Worm (Caenorhabditis elegans) whole organism, L1 larva: Measurements from ENCODE around the gene clec-26.

Experiments
- C16A3.4 ChIP-seq: fragments of 150-350 bp; optimal IDR thresholded peaks from 2 replicates; lab custom pipeline; 2014; ENCODE audit warnings: missing biosample characterization, missing genetic modification characterization
- C34B4.2 ChIP-seq: sonication (generic microtip); optimal IDR thresholded peaks from 2 replicates; lab custom pipeline; 2017; ENCODE audit warnings: mild to moderate bottlenecking, missing genetic modification characterization, missing compliant biosample characterization
- F16B12.6 ChIP-seq: fragments of 150-350 bp; optimal IDR thresholded peaks from 2 replicates; lab custom pipeline; 2014; ENCODE audit warnings: missing biosample characterization, missing genetic modification characterization
- Y116A8C.19 ChIP-seq: sonication (generic microtip); optimal IDR thresholded peaks from 2 replicates; lab custom pipeline; 2016; ENCODE audit warnings: missing compliant biosample characterization, missing genetic modification characterization, borderline replicate concordance
- aha-1 ChIP-seq: fragments of 150-350 bp; optimal IDR thresholded peaks from 2 replicates; lab custom pipeline; 2014; ENCODE audit warnings: missing biosample characterization, missing genetic modification characterization
- alr-1 ChIP-seq: fragments of 200-800 bp; sonication (Bioruptor generic); optimal IDR thresholded peaks from 2 replicates; lab custom pipeline; 2018; ENCODE audit warnings: borderline replicate concordance, mild to moderate bottlenecking, missing genetic modification characterization, missing compliant biosample characterization
- aly-2 ChIP-seq: fragments of 150-350 bp; optimal IDR thresholded peaks from 2 replicates; lab custom pipeline; 2014; ENCODE audit warnings: missing biosample characterization, missing genetic modification characterization
- ama-1 ChIP-seq: fragments of 150-350 bp; optimal IDR thresholded peaks from 2 replicates; lab custom pipeline; 2014
- blmp-1 ChIP-seq: fragments of 150-350 bp; optimal IDR thresholded peaks from 2 replicates; lab custom pipeline; 2014; ENCODE audit warnings: missing biosample characterization, missing genetic modification characterization
- dsc-1 ChIP-seq: sonication (generic microtip); optimal IDR thresholded peaks from 2 replicates; lab custom pipeline; 2016; ENCODE audit warnings: mild to moderate bottlenecking, missing genetic modification characterization, missing compliant biosample characterization
- elt-3 ChIP-seq, 6 experiments: fragments of 150-350 bp in 1 of 6; sonication (generic microtip); optimal IDR thresholded peaks; 2 replicates each; lab custom pipeline; 2017 to 2018; ENCODE audit warnings: missing biosample characterization in 6 of 6, missing genetic modification characterization in 6 of 6, inconsistent platforms in 1 of 6
- fkh-4 ChIP-seq: sonication (generic microtip); optimal IDR thresholded peaks from 2 replicates; lab custom pipeline; 2016; ENCODE audit warnings: missing compliant biosample characterization, missing genetic modification characterization, borderline replicate concordance
- grh-1 ChIP-seq: fragments of 200-800 bp; sonication (Bioruptor generic); IDR thresholded peaks from 2 replicates; pipeline ENCODE4 v1.3.6; 2022; ENCODE audit warnings: missing genetic modification reagents, missing genetic modification characterization, missing compliant biosample characterization
- hlh-4 ChIP-seq: sonication (generic microtip); optimal IDR thresholded peaks from 2 replicates; lab custom pipeline; 2016; ENCODE audit warnings: mild to moderate bottlenecking, missing genetic modification characterization, missing compliant biosample characterization
- hpl-2 ChIP-seq: fragments of 150-350 bp; optimal IDR thresholded peaks from 2 replicates; lab custom pipeline; 2014; ENCODE audit warnings: missing biosample characterization, missing genetic modification reagents, missing genetic modification characterization
- isw-1 ChIP-seq: fragments of 200-800 bp; sonication (Bioruptor generic); IDR thresholded peaks from 2 replicates; pipeline ENCODE4 v1.3.6; 2022; ENCODE audit warnings: missing genetic modification characterization, missing compliant biosample characterization
- lin-39 ChIP-seq: fragments of 150-350 bp; optimal IDR thresholded peaks from 2 replicates; lab custom pipeline; 2014; ENCODE audit warnings: missing biosample characterization, missing genetic modification reagents, missing genetic modification characterization
- mdl-1 ChIP-seq, 2 experiments: fragments of 150-350 bp; optimal IDR thresholded peaks; 2 replicates each; lab custom pipeline; 2014 to 2017; ENCODE audit warnings: missing biosample characterization in 2 of 2, missing genetic modification characterization in 2 of 2, inconsistent platforms in 1 of 2
- mef-2 ChIP-seq: fragments of 150-350 bp; optimal IDR thresholded peaks from 2 replicates; lab custom pipeline; 2014; ENCODE audit warnings: missing biosample characterization, missing genetic modification characterization
- nhr-11 ChIP-seq: fragments of 150-350 bp; optimal IDR thresholded peaks from 2 replicates; lab custom pipeline; 2014; ENCODE audit warnings: missing biosample characterization, missing genetic modification characterization
- nhr-12 ChIP-seq: sonication (generic microtip); optimal IDR thresholded peaks from 2 replicates; lab custom pipeline; 2017; ENCODE audit warnings: missing biosample characterization, missing genetic modification characterization
- nhr-19 ChIP-seq: fragments of 200-800 bp; sonication (Bioruptor generic); conservative IDR thresholded peaks from 2 replicates; pipeline ENCODE4 v1.3.6; 2022; ENCODE audit warnings: missing genetic modification characterization, missing compliant biosample characterization
- nhr-20 ChIP-seq: sonication (generic microtip); optimal IDR thresholded peaks from 2 replicates; lab custom pipeline; 2016; ENCODE audit warnings: mild to moderate bottlenecking, missing genetic modification characterization, missing compliant biosample characterization
- nhr-77 ChIP-seq: fragments of 150-350 bp; optimal IDR thresholded peaks from 2 replicates; lab custom pipeline; 2014; ENCODE audit warnings: missing biosample characterization, missing genetic modification characterization
- nhr-85 ChIP-seq: sonication (generic microtip); peaks from one replicate; lab custom pipeline; 2016; ENCODE audit warnings: missing genetic modification characterization, inconsistent platforms, missing compliant biosample characterization
- pag-3 ChIP-seq: sonication (generic microtip); optimal IDR thresholded peaks from 2 replicates; lab custom pipeline; 2017; ENCODE audit warnings: missing genetic modification characterization, mild to moderate bottlenecking, missing compliant biosample characterization, antibody characterized with exemption, borderline replicate concordance; ENCODE audit not compliant: insufficient read depth
- skn-1 ChIP-seq: fragments of 150-350 bp; optimal IDR thresholded peaks from 2 replicates; lab custom pipeline; 2014; ENCODE audit warnings: missing biosample characterization, missing genetic modification characterization
- sptf-1 ChIP-seq: fragments of 150-350 bp; optimal IDR thresholded peaks from 2 replicates; lab custom pipeline; 2014; ENCODE audit warnings: missing biosample characterization, missing genetic modification characterization
- unc-62 ChIP-seq: fragments of 150-350 bp; optimal IDR thresholded peaks from 2 replicates; lab custom pipeline; 2014; ENCODE audit warnings: missing biosample characterization, missing genetic modification reagents, missing genetic modification characterization
- unc-98 ChIP-seq: fragments of 200-800 bp; sonication (Bioruptor generic); IDR thresholded peaks from 2 replicates; pipeline ENCODE4 v1.3.6; 2022; ENCODE audit warnings: missing genetic modification characterization, missing compliant biosample characterization
- zag-1 ChIP-seq: fragments of 150-350 bp; optimal IDR thresholded peaks from 2 replicates; lab custom pipeline; 2014; ENCODE audit warnings: missing biosample characterization, missing genetic modification characterization
- zip-4 ChIP-seq: fragments of 200-800 bp; sonication (Bioruptor generic); optimal IDR thresholded peaks from 2 replicates; lab custom pipeline; 2018; ENCODE audit warnings: mild to moderate bottlenecking, missing genetic modification characterization, moderate library complexity, missing compliant biosample characterization
- ztf-11 ChIP-seq, 2 experiments: sonication (generic microtip); optimal IDR thresholded peaks; 2 replicates each; lab custom pipeline; 2016 to 2017; ENCODE audit warnings: missing genetic modification characterization in 2 of 2, missing biosample characterization in 1 of 2, missing compliant biosample characterization in 1 of 2

clec-26 gene

ce11 chrV:16880054-16880453 is 31.6 kb downstream of the clec-26 start, which contains the start of gene F09C6.3:
Gene F09C6.3, minus strand, starts transcription at chrV:16880154.
- TF ChIP-seq aha-1 (tag; lab: Kevin White, UChicago) = no peak
- TF ChIP-seq unc-98 = no peak
- TF ChIP-seq mef-2 (tag; lab: Kevin White, UChicago) = no peak
- no peak for TF ChIP-seq fkh-4 (tag; lab: Kevin White, UChicago)
- TF ChIP-seq skn-1 (tag; lab: Kevin White, UChicago) = no peak
- TF ChIP-seq nhr-11 (tag; lab: Kevin White, UChicago) = no peak
- no peak for TF ChIP-seq ztf-11 (tag; optimal IDR thresholded peaks at IDR 0.05; lab: Kevin White, UChicago)

DNA sequence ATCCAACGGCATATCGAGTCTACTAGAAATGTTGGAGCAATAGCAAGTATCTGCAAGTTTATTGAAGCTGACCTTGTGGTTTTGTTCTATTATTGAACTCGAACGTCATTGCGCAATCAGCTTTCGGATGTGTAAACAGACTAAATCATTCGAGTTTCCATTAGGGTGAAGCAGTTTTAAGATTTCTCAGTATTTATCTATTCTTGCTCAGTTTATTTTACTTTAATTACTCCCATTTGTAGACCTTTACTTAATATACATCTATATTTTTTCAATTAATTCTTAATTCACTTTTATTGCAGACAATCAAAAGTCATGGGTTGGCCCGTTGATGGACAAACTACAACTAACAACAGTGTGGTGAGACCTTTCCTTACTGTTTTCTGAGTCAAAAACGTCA is 32.3 kb downstream of the clec-26 start, which contains the start of gene F09C6.14:
TSS of gene F09C6.14 (plus strand) at position 301 of the 400 bp plus-strand sequence.
- TF ChIP-seq zag-1 (no peak), unc-62 (GFP tag; lab: Kevin White, UChicago) (no peak), elt-3 (tag; optimal IDR thresholded peaks at IDR 0.05; lab: Kevin White, UChicago) (no peak), mdl-1 (tag; optimal IDR thresholded peaks at IDR 0.05; lab: Kevin White, UChicago) (no peak), F16B12.6 (tag; lab: Kevin White, UChicago) (no peak), nhr-19 (GFP tag; lab: Robert Waterston, UW) (no peak), ama-1 (lab: Kevin White, UChicago) (no peak)

ce11 chrV:16882260-16882918 is 34.0 kb downstream of the clec-26 start, which contains the start of the genes F09C6.11 and F09C6.12:
Gene F09C6.11, minus strand, starts transcription at chrV:16882310.
Gene F09C6.12, plus strand, starts transcription at chrV:16882868.
- TF ChIP-seq nhr-12 (tag; lab: Kevin White, UChicago) (no peak), nhr-20 (tag; lab: Kevin White, UChicago) (peak; percentile 47), nhr-77 (tag; lab: Kevin White, UChicago) (peak; percentile 8)

- no peak for TF ChIP-seq mef-2 (tag; lab: Kevin White, UChicago)
- no peak for TF ChIP-seq C16A3.4
- TF ChIP-seq aly-2 (tag; lab: Kevin White, UChicago) = no peak
- TF ChIP-seq nhr-19 (GFP tag; lab: Robert Waterston, UW) = no peak
- no peak for TF ChIP-seq sptf-1 (tag; lab: Kevin White, UChicago)
- TF ChIP-seq C34B4.2 (tag; lab: Kevin White, UChicago) = no peak
- TF ChIP-seq pag-3 (tag; lab: Kevin White, UChicago) = no peak
- TF ChIP-seq dsc-1 (tag; lab: Kevin White, UChicago) = no peak
- TF ChIP-seq Y116A8C.19 (tag; lab: Kevin White, UChicago) = no peak
- TF ChIP-seq lin-39 (tag; lab: Kevin White, UChicago) = no peak
- TF ChIP-seq hpl-2 = no peak
- no peak for TF ChIP-seq zip-4
- no peak for TF ChIP-seq alr-1 (tag; lab: Kevin White, UChicago)
- TF ChIP-seq fkh-4 (tag; lab: Kevin White, UChicago) = no peak
- TF ChIP-seq hlh-4 (tag; lab: Kevin White, UChicago) = no peak
- no peak for TF ChIP-seq grh-1 (GFP tag; lab: Robert Waterston, UW)
- no peak for TF ChIP-seq isw-1 (GFP tag; lab: Robert Waterston, UW)
- TF ChIP-seq nhr-85 (tag; lab: Kevin White, UChicago) = no peak
- no peak for TF ChIP-seq nhr-11 (tag; lab: Kevin White, UChicago)
- no peak for TF ChIP-seq blmp-1 (tag; lab: Kevin White, UChicago)
Observed at ce11 chrV:16884744-16885143, 36.3 kb downstream of the clec-26 start, which contains the start of gene F09C6.13. Gene F09C6.13, plus strand, starts transcription at chrV:16885044.
